Fruit fly (Drosophila melanogaster) whole organism, embryonic: ENCODE results near the gene CG10286.

Experiments
- ATbp ChIP-seq: fragments of 200-800 bp; sonication (Bioruptor generic); optimal IDR thresholded peaks from 2 replicates; lab custom pipeline; 2017; ENCODE audit warnings: missing biosample characterization, mild to moderate bottlenecking, missing genetic modification characterization, missing genetic modification reagents
- Atf6 ChIP-seq: fragments of 200-800 bp; sonication (Bioruptor generic); IDR thresholded peaks from 2 replicates; pipeline ENCODE4 v1.3.6; 2022; ENCODE audit warnings: missing biosample characterization, missing genetic modification characterization
- CG10654 ChIP-seq: fragments of 200-800 bp; sonication (Bioruptor generic); optimal IDR thresholded peaks from 2 replicates; lab custom pipeline; 2016; ENCODE audit warnings: missing biosample characterization, missing genetic modification characterization
- CG11456 ChIP-seq: fragments of 200-800 bp; sonication (Bioruptor generic); IDR thresholded peaks from 3 replicates; pipeline ENCODE4 v1.3.6; 2022; ENCODE audit warnings: missing biosample characterization, missing genetic modification characterization
- CG12155 ChIP-seq: fragments of 200-800 bp; sonication (Bioruptor generic); optimal IDR thresholded peaks from 3 replicates; lab custom pipeline; 2016; ENCODE audit warnings: missing biosample characterization, missing genetic modification characterization
- CG12299 ChIP-seq: fragments of 200-800 bp; sonication (Bioruptor generic); optimal IDR thresholded peaks from 2 replicates; lab custom pipeline; 2018; ENCODE audit warnings: missing biosample characterization, mild to moderate bottlenecking, missing genetic modification characterization
- CG1233 ChIP-seq: fragments of 200-800 bp; sonication (Bioruptor generic); optimal IDR thresholded peaks from 4 replicates; lab custom pipeline; 2018; ENCODE audit warnings: missing biosample characterization, mild to moderate bottlenecking, missing genetic modification characterization
- CG13287 ChIP-seq: fragments of 200-800 bp; sonication (Bioruptor generic); IDR thresholded peaks from 2 replicates; pipeline ENCODE4 v1.3.6; 2022; ENCODE audit warnings: missing biosample characterization, missing genetic modification characterization; ENCODE audit not compliant: partially characterized antibody
- CG13894 ChIP-seq: fragments of 200-800 bp; sonication (Bioruptor generic); optimal IDR thresholded peaks from 3 replicates; lab custom pipeline; 2018; ENCODE audit warnings: missing biosample characterization, mild to moderate bottlenecking, missing genetic modification characterization, moderate library complexity
- CG14441 ChIP-seq: fragments of 200-800 bp; sonication (Bioruptor generic); IDR thresholded peaks from 2 replicates; pipeline ENCODE4 v1.3.6; 2022; ENCODE audit warnings: missing biosample characterization, missing genetic modification characterization
- CG16779 ChIP-seq: fragments of 200-800 bp; sonication (Bioruptor generic); IDR thresholded peaks from 2 replicates; pipeline ENCODE4 v1.3.6; 2022; ENCODE audit warnings: missing biosample characterization, missing genetic modification characterization
- CG17186 ChIP-seq: fragments of 200-800 bp; sonication (Bioruptor generic); optimal IDR thresholded peaks from 3 replicates; lab custom pipeline; 2017; ENCODE audit warnings: missing biosample characterization, missing genetic modification reagents, missing genetic modification characterization
- CG17612 ChIP-seq: fragments of 200-800 bp; sonication (Bioruptor generic); IDR thresholded peaks from 2 replicates; pipeline ENCODE4 v1.3.6; 2022; ENCODE audit warnings: missing biosample characterization, missing genetic modification characterization
- CG18599 ChIP-seq: fragments of 200-800 bp; sonication (Bioruptor generic); optimal IDR thresholded peaks from 3 replicates; lab custom pipeline; 2017; ENCODE audit warnings: missing biosample characterization, missing genetic modification characterization, mild to moderate bottlenecking, moderate library complexity, missing genetic modification reagents
- CG2678 ChIP-seq: fragments of 200-800 bp; sonication (Bioruptor generic); optimal IDR thresholded peaks from 3 replicates; lab custom pipeline; 2019; ENCODE audit warnings: missing biosample characterization, mild to moderate bottlenecking, missing genetic modification characterization, moderate library complexity
- CG32767 ChIP-seq: fragments of 200-800 bp; sonication (Bioruptor generic); IDR thresholded peaks from 2 replicates; pipeline ENCODE4 v1.3.6; 2022; ENCODE audit warnings: missing biosample characterization, missing genetic modification characterization
- CG3726 ChIP-seq: fragments of 200-800 bp; sonication (Bioruptor generic); IDR thresholded peaks from 3 replicates; pipeline ENCODE4, ENCODE4 v1.3.6; 2022; ENCODE audit warnings: missing biosample characterization, missing genetic modification characterization
- CG4282 ChIP-seq: fragments of 200-800 bp; sonication (Bioruptor generic); optimal IDR thresholded peaks from 2 replicates; lab custom pipeline; 2016; ENCODE audit warnings: missing biosample characterization, missing genetic modification characterization
- CG6175 ChIP-seq: fragments of 200-800 bp; sonication (Bioruptor generic); IDR thresholded peaks from 3 replicates; pipeline ENCODE4 v1.3.6; 2022; ENCODE audit warnings: missing biosample characterization, missing genetic modification characterization
- CG6654 ChIP-seq: fragments of 200-800 bp; sonication (Bioruptor generic); optimal IDR thresholded peaks from 2 replicates; lab custom pipeline; 2017; ENCODE audit warnings: missing biosample characterization, mild to moderate bottlenecking, missing genetic modification characterization
- CG9932 ChIP-seq: fragments of 200-800 bp; sonication (Bioruptor generic); IDR thresholded peaks from 2 replicates; pipeline ENCODE4 v1.3.6; 2022; ENCODE audit warnings: missing biosample characterization, missing genetic modification characterization
- CrebB ChIP-seq: fragments of 200-800 bp; sonication (Bioruptor generic); optimal IDR thresholded peaks from 3 replicates; lab custom pipeline; 2018; ENCODE audit warnings: missing biosample characterization, mild to moderate bottlenecking, missing genetic modification characterization
- Dfd ChIP-seq, 2 experiments: fragments of >200 bp; optimal IDR thresholded peaks; 2 replicates each; lab custom pipeline; 2017; ENCODE audit warnings: missing biosample characterization in 2 of 2, missing genetic modification characterization in 2 of 2
- Dip2 ChIP-seq: fragments of 200-800 bp; sonication (Bioruptor generic); IDR thresholded peaks from 2 replicates; pipeline ENCODE4 v1.3.6; 2022; ENCODE audit warnings: missing biosample characterization, missing genetic modification characterization
- Doc2 ChIP-seq: fragments of 200-800 bp; sonication (Bioruptor generic); IDR thresholded peaks from 2 replicates; pipeline ENCODE4 v1.3.6; 2022; ENCODE audit warnings: missing biosample characterization, missing genetic modification characterization
- Doc3 ChIP-seq: fragments of 200-800 bp; sonication (Bioruptor generic); IDR thresholded peaks from 3 replicates; pipeline ENCODE4 v1.3.6; 2022; ENCODE audit warnings: missing biosample characterization, missing genetic modification characterization; ENCODE audit not compliant: partially characterized antibody
- Drgx ChIP-seq: fragments of 200-800 bp; sonication (Bioruptor generic); IDR thresholded peaks from 2 replicates; pipeline ENCODE4 v1.3.6; 2022; ENCODE audit warnings: missing biosample characterization, missing genetic modification characterization
- HLH54F ChIP-seq: fragments of 200-800 bp; sonication (Bioruptor generic); optimal IDR thresholded peaks from 3 replicates; lab custom pipeline; 2016; ENCODE audit warnings: missing biosample characterization, missing genetic modification characterization
- Hr51 ChIP-seq, 2 experiments: fragments of 200-800 bp; sonication (Bioruptor generic); optimal IDR thresholded peaks; 2 replicates in 1 of 2; 3 replicates in 1 of 2; lab custom pipeline; 2016 to 2018; ENCODE audit warnings: missing biosample characterization in 2 of 2, missing genetic modification characterization in 2 of 2, mild to moderate bottlenecking in 1 of 2, moderate library complexity in 1 of 2
- Jarid2 ChIP-seq: fragments of 200-800 bp; sonication (Bioruptor generic); optimal IDR thresholded peaks from 3 replicates; lab custom pipeline; 2017; ENCODE audit warnings: mild to moderate bottlenecking, missing biosample characterization, missing genetic modification reagents, missing genetic modification characterization
- Mad ChIP-seq: fragments of 200-800 bp; sonication (Bioruptor generic); optimal IDR thresholded peaks from 2 replicates; lab custom pipeline; 2016; ENCODE audit warnings: missing biosample characterization, missing genetic modification characterization
- Max ChIP-seq: fragments of 200-800 bp; sonication (Bioruptor generic); optimal IDR thresholded peaks from 2 replicates; lab custom pipeline; 2016; ENCODE audit warnings: missing biosample characterization, mild to moderate bottlenecking, missing genetic modification characterization
- Oli ChIP-seq: fragments of 200-800 bp; sonication (Bioruptor generic); optimal IDR thresholded peaks from 2 replicates; lab custom pipeline; 2018; ENCODE audit warnings: missing biosample characterization, mild to moderate bottlenecking, missing genetic modification characterization, moderate library complexity
- Rfx ChIP-seq: fragments of 200-800 bp; sonication (Bioruptor generic); IDR thresholded peaks from 2 replicates; pipeline ENCODE4 v1.3.6; 2022; ENCODE audit warnings: missing biosample characterization, missing genetic modification characterization
- Sin3A ChIP-seq: fragments of >200 bp; optimal IDR thresholded peaks from 2 replicates; lab custom pipeline; 2018
- Sry-β ChIP-seq: fragments of 200-800 bp; sonication (Bioruptor generic); optimal IDR thresholded peaks from 2 replicates; lab custom pipeline; 2018; ENCODE audit warnings: missing biosample characterization, mild to moderate bottlenecking, missing genetic modification characterization, moderate library complexity
- Ssrp ChIP-seq: fragments of 200-800 bp; sonication (Bioruptor generic); optimal IDR thresholded peaks from 2 replicates; lab custom pipeline; 2018; ENCODE audit warnings: missing biosample characterization, mild to moderate bottlenecking, missing genetic modification characterization, moderate library complexity
- Taf1 ChIP-seq: fragments of 200-800 bp; sonication (Bioruptor generic); IDR thresholded peaks from 2 replicates; pipeline ENCODE4 v1.3.6; 2022; ENCODE audit warnings: missing biosample characterization, missing genetic modification characterization
- Xrp1 ChIP-seq: fragments of 200-800 bp; sonication (Bioruptor generic); IDR thresholded peaks from 2 replicates; pipeline ENCODE4 v1.3.6; 2022; ENCODE audit warnings: missing biosample characterization, missing genetic modification characterization
- br ChIP-seq: fragments of >200 bp; optimal IDR thresholded peaks from 2 replicates; lab custom pipeline; 2017
- bsh ChIP-seq, 2 experiments: fragments of 200-800 bp; sonication (Bioruptor generic); optimal IDR thresholded peaks; 2 replicates each; lab custom pipeline; 2017 to 2018; ENCODE audit warnings: mild to moderate bottlenecking in 2 of 2, missing biosample characterization in 2 of 2, missing genetic modification characterization in 2 of 2, moderate library complexity in 1 of 2
- eve ChIP-seq, 2 experiments: fragments of >200 bp; optimal IDR thresholded peaks; 2 replicates each; lab custom pipeline; 2017; ENCODE audit warnings: missing biosample characterization in 2 of 2, missing genetic modification characterization in 2 of 2
- eyg ChIP-seq: fragments of 200-800 bp; sonication (Bioruptor generic); optimal IDR thresholded peaks from 3 replicates; lab custom pipeline; 2016; ENCODE audit warnings: missing biosample characterization, missing genetic modification characterization
- fru ChIP-seq: fragments of >200 bp; optimal IDR thresholded peaks from 2 replicates; lab custom pipeline; 2017
- h ChIP-seq: fragments of >200 bp; optimal IDR thresholded peaks from 2 replicates; lab custom pipeline; 2017
- pb ChIP-seq: fragments of 200-800 bp; sonication (Bioruptor generic); optimal IDR thresholded peaks from 3 replicates; lab custom pipeline; 2016; ENCODE audit warnings: missing biosample characterization, missing genetic modification characterization
- sisA ChIP-seq: fragments of 200-800 bp; sonication (Bioruptor generic); IDR thresholded peaks from 2 replicates; pipeline ENCODE4 v1.3.6; 2022; ENCODE audit warnings: missing biosample characterization, missing genetic modification characterization
- vnd ChIP-seq: fragments of 200-800 bp; sonication (Bioruptor generic); IDR thresholded peaks from 3 replicates; pipeline ENCODE4 v1.3.6; 2022; ENCODE audit warnings: missing biosample characterization, missing genetic modification characterization; ENCODE audit not compliant: partially characterized antibody

CG10286 gene

dm6 chr3R:6352893-6353623 is 15.7 kb upstream of the CG10286 start (continued):
- TF ChIP-seq CG6654 (peak; percentile 41), CG3726 (GFP tag; lab: Robert Waterston, UW) (no peak), Doc2 (GFP tag; lab: Robert Waterston, UW) (no peak), fru (no peak), Xrp1 (GFP tag; lab: Robert Waterston, UW) (peak; percentile 38; the same call in 1 of the 2 replicates), eve (GFP tag; optimal IDR thresholded peaks at IDR 0.05; lab: Kevin White, UChicago) (no peak), CG13287 (GFP tag; lab: Robert Waterston, UW) (no peak), CG12155 (no peak), h (lab: Kevin White, UChicago) (no peak), Taf1 (GFP tag; lab: Robert Waterston, UW) (no peak)

- TF ChIP-seq Max (GFP tag; lab: Kevin White, UChicago) (peak; percentile 65), Hr51 (GFP tag; optimal IDR thresholded peaks at IDR 0.05; lab: Kevin White, UChicago) (peak in 1 of 2 experiments; percentile 26), CG14441 (GFP tag; lab: Robert Waterston, UW) (peak; percentile 45), CG32767 (GFP tag; lab: Robert Waterston, UW) (no peak; the same call in 1 of the 2 replicates), CG6175 (GFP tag; lab: Robert Waterston, UW) (no peak), sisA (GFP tag; lab: Robert Waterston, UW) (peak; percentile 47; the same call in 1 of the 2 replicates), Drgx (GFP tag; lab: Robert Waterston, UW) (peak; percentile 74), CrebB (tag; lab: Kevin White, UChicago) (no peak), CG10654 (peak; percentile 58), Doc3 (no peak), CG1233 (peak; percentile 73), Mad (GFP tag; lab: Kevin White, UChicago) (peak; percentile 67), CG16779 (GFP tag; lab: Robert Waterston, UW) (no peak), CG4282 (GFP tag; lab: Kevin White, UChicago) (peak; percentile 75), Atf6 (GFP tag; lab: Robert Waterston, UW) (peak; percentile 64), ATbp (GFP tag; lab: Kevin White, UChicago) (peak; percentile 72), eyg (no peak), Dip2 (GFP tag; lab: Robert Waterston, UW) (no peak), HLH54F (GFP tag; lab: Kevin White, UChicago) (peak; percentile 45), Sry-β (GFP tag; lab: Kevin White, UChicago) (no peak), Jarid2 (GFP tag; lab: Kevin White, UChicago) (no peak), pb (GFP tag; lab: Kevin White, UChicago) (no peak), vnd (GFP tag; lab: Robert Waterston, UW) (no peak), Rfx (GFP tag; lab: Robert Waterston, UW) (no peak; the same call in none of the 2 replicates), CG12155 (peak; percentile 64), CG13894 (tag; lab: Kevin White, UChicago) (no peak), Ssrp (tag; lab: Kevin White, UChicago) (peak; percentile 84), Sin3A (lab: Kevin White, UChicago) (no peak), br (lab: Kevin White, UChicago) (no peak), CG11456 (GFP tag; lab: Robert Waterston, UW) (no peak), Dfd (GFP tag; optimal IDR thresholded peaks at IDR 0.05; lab: Kevin White, UChicago) (no peak), CG12299 (tag; lab: Kevin White, UChicago) (peak; percentile 52), CG18599 (GFP tag; lab: Kevin White, UChicago) (peak; percentile 82), CG2678 (no peak), Oli (peak; percentile 92), CG9932 (GFP tag; lab: Robert Waterston, UW) (no peak), CG17186 (GFP tag; lab: Kevin White, UChicago) (peak; percentile 21), bsh (GFP tag; optimal IDR thresholded peaks at IDR 0.05; lab: Kevin White, UChicago) (peak; percentile 28 to 87), CG17612 (GFP tag; lab: Robert Waterston, UW) (no peak)
Observed at dm6 chr3R:6353624-6354352, 15.0 kb upstream of the CG10286 start.
